Worm (Caenorhabditis elegans) whole organism, early embryonic: ENCODE measurements around the gene srg-29.

Experiments
- B0310.2 ChIP-seq: sonication (generic microtip); optimal IDR thresholded peaks from 2 replicates; lab custom pipeline; 2016; ENCODE audit warnings: mild to moderate bottlenecking, missing genetic modification characterization, missing compliant biosample characterization
- ama-1 ChIP-seq: fragments of 150-350 bp; optimal IDR thresholded peaks from 2 replicates; lab custom pipeline; 2014
- ceh-13 ChIP-seq: fragments of 200-800 bp; sonication (Bioruptor generic); optimal IDR thresholded peaks from 2 replicates; lab custom pipeline; 2018; ENCODE audit warnings: mild to moderate bottlenecking, missing genetic modification characterization, missing compliant biosample characterization
- hmbx-1 ChIP-seq: sonication (generic microtip); optimal IDR thresholded peaks from 2 replicates; lab custom pipeline; 2016; ENCODE audit warnings: mild to moderate bottlenecking, missing genetic modification characterization, missing compliant biosample characterization
- scrt-1 ChIP-seq: fragments of 200-800 bp; sonication (Bioruptor generic); IDR thresholded peaks from 2 replicates; pipeline ENCODE4 v1.3.6; 2022; ENCODE audit warnings: missing genetic modification characterization, missing compliant biosample characterization

DNA sequence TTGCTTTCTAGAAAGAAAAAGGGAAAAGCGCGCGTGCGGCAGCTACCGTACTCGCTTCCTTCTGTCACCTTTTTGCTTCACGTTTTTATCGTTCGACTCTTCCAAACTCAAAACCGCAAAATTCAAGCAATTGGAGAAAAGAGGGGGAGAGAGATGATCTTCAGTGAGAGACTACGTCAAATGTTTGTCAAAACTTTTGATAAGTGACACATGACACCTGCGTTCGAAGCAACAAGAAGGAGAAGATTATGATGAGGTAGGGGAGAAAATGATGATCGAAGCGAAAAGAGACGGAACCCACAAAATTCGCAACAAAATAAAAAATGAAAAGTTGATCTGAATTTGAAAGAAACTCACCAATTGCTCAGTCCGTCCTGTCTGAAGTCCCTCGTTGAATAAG is 18.6 kb upstream of the srg-29 start:
- TF ChIP-seq hmbx-1 = no peak
- no peak for TF ChIP-seq ceh-13 (GFP tag; lab: Kevin White, UChicago)
- no peak for TF ChIP-seq scrt-1 (GFP tag; lab: Robert Waterston, UW)
- no peak for TF ChIP-seq ama-1 (lab: Kevin White, UChicago)
- no peak for TF ChIP-seq B0310.2 (tag; lab: Kevin White, UChicago)
